Worm (Caenorhabditis elegans): ENCODE data around the gene cup-16.

The cup-16 gene

ce11 chrII:8740326-8740949 is 33.5 kb downstream of the cup-16 start (continued):
- TF ChIP-seq mab-5 (tag; optimal IDR thresholded peaks at IDR 0.05) (no peak), lin-39 (tag; optimal IDR thresholded peaks at IDR 0.05) (no peak)

ce11 chrII:8741277-8741676 is 34.3 kb downstream of the cup-16 start:
- no peak for TF ChIP-seq zag-1 (tag; optimal IDR thresholded peaks at IDR 0.05)
- peak; percentile 42 for TF ChIP-seq fos-1 (tag; optimal IDR thresholded peaks at IDR 0.05)
- no peak for TF ChIP-seq egl-27 (tag; optimal IDR thresholded peaks at IDR 0.05)
- TF ChIP-seq aly-2 (tag; optimal IDR thresholded peaks at IDR 0.05), result no peak
- no peak for TF ChIP-seq alr-1 (tag; optimal IDR thresholded peaks at IDR 0.05)
- TF ChIP-seq elt-1 (tag; optimal IDR thresholded peaks at IDR 0.05), result no peak
- TF ChIP-seq nhr-21 (tag; optimal IDR thresholded peaks at IDR 0.05), result no peak
- TF ChIP-seq lin-13 (GFP tag; optimal IDR thresholded peaks at IDR 0.05), result peak; percentile 1
- TF ChIP-seq ceh-82 (tag; optimal IDR thresholded peaks at IDR 0.05), result no peak
- TF ChIP-seq R02D3.7 (tag; optimal IDR thresholded peaks at IDR 0.05), result no peak
- peak in 1 of 2 experiments; percentile 74 for TF ChIP-seq mdl-1 (tag; optimal IDR thresholded peaks at IDR 0.05)
- TF ChIP-seq sma-3 (GFP tag; optimal IDR thresholded peaks at IDR 0.05), result no peak
- TF ChIP-seq nhr-129 (tag; optimal IDR thresholded peaks at IDR 0.05), result peak; percentile 70
- TF ChIP-seq mab-5 (tag; optimal IDR thresholded peaks at IDR 0.05), result no peak
- TF ChIP-seq nhr-23 (tag; optimal IDR thresholded peaks at IDR 0.05), result no peak
- TF ChIP-seq nhr-6 (tag; optimal IDR thresholded peaks at IDR 0.05), result peak; percentile 29
- TF ChIP-seq ztf-4 (tag; optimal IDR thresholded peaks at IDR 0.05), result peak; percentile 15
- TF ChIP-seq C34F6.9 (tag; optimal IDR thresholded peaks at IDR 0.05), result peak; percentile 26
- TF ChIP-seq nhr-12 (tag; optimal IDR thresholded peaks at IDR 0.05), result no peak
- TF ChIP-seq ama-1 (optimal IDR thresholded peaks at IDR 0.05), result peak; percentile 28
- TF ChIP-seq ztf-11 (tag; optimal IDR thresholded peaks at IDR 0.05), result no peak
- no peak for TF ChIP-seq snpc-4 (tag; optimal IDR thresholded peaks at IDR 0.05)
- peak; percentile 97 for TF ChIP-seq sma-9 (GFP tag; optimal IDR thresholded peaks at IDR 0.05)
- no peak for TF ChIP-seq sma-9 (tag; optimal IDR thresholded peaks at IDR 0.05)
- TF ChIP-seq F13H6.1 (tag; optimal IDR thresholded peaks at IDR 0.05), result peak; percentile 62
- no peak for TF ChIP-seq nhr-11 (tag; optimal IDR thresholded peaks at IDR 0.05)
- no peak for TF ChIP-seq ZK546.5 (tag; optimal IDR thresholded peaks at IDR 0.05)
- peak in 1 of 2 experiments; percentile 48 for TF ChIP-seq lsy-2 (tag; optimal IDR thresholded peaks at IDR 0.05)
- no peak for TF ChIP-seq unc-62 (GFP tag; optimal IDR thresholded peaks at IDR 0.05)

- TF ChIP-seq F13H6.1 (tag; optimal IDR thresholded peaks at IDR 0.05), result peak; percentile 38
- no peak for TF ChIP-seq ztf-1 (GFP tag; conservative IDR thresholded peaks at IDR 0.05)
- TF ChIP-seq dmd-4 (tag; optimal IDR thresholded peaks at IDR 0.05), result no peak
- TF ChIP-seq lsy-2 (tag; optimal IDR thresholded peaks at IDR 0.05), result peak in 1 of 2 experiments; percentile 72
- TF ChIP-seq C34F6.9 (tag; optimal IDR thresholded peaks at IDR 0.05), result peak; percentile 22
- TF ChIP-seq zag-1 (tag; optimal IDR thresholded peaks at IDR 0.05), result no peak
- no peak for TF ChIP-seq skn-1 (tag; optimal IDR thresholded peaks at IDR 0.05)
- TF ChIP-seq nhr-12 (tag; optimal IDR thresholded peaks at IDR 0.05), result no peak
- TF ChIP-seq ama-1 (optimal IDR thresholded peaks at IDR 0.05), result no peak
- no peak for TF ChIP-seq aly-2 (tag; optimal IDR thresholded peaks at IDR 0.05)
- no peak for TF ChIP-seq snpc-4 (tag; optimal IDR thresholded peaks at IDR 0.05)
- TF ChIP-seq fos-1 (tag; optimal IDR thresholded peaks at IDR 0.05), result peak; percentile 18
- TF ChIP-seq ztf-11 (tag; optimal IDR thresholded peaks at IDR 0.05), result no peak
- TF ChIP-seq nhr-237 (tag; optimal IDR thresholded peaks at IDR 0.05), result no peak
- TF ChIP-seq unc-62 (GFP tag; optimal IDR thresholded peaks at IDR 0.05), result no peak
- TF ChIP-seq peb-1 (tag; optimal IDR thresholded peaks at IDR 0.05), result no peak
- no peak for TF ChIP-seq ceh-16 (tag; optimal IDR thresholded peaks at IDR 0.05)
- peak; percentile 98 for TF ChIP-seq sma-9 (GFP tag; optimal IDR thresholded peaks at IDR 0.05)
- no peak for TF ChIP-seq sma-9 (tag; optimal IDR thresholded peaks at IDR 0.05)
- no peak for TF ChIP-seq lin-39 (tag; optimal IDR thresholded peaks at IDR 0.05)
- no peak for TF ChIP-seq unc-55 (GFP tag; optimal IDR thresholded peaks at IDR 0.05)
- TF ChIP-seq nhr-129 (tag; optimal IDR thresholded peaks at IDR 0.05), result peak; percentile 58
- no peak for TF ChIP-seq ceh-82 (tag; optimal IDR thresholded peaks at IDR 0.05)
- TF ChIP-seq unc-39 (tag; optimal IDR thresholded peaks at IDR 0.05), result no peak
- no peak for TF ChIP-seq ZK546.5 (tag; optimal IDR thresholded peaks at IDR 0.05)
- TF ChIP-seq ztf-4 (tag; optimal IDR thresholded peaks at IDR 0.05), result no peak
- no peak for TF ChIP-seq alr-1 (tag; optimal IDR thresholded peaks at IDR 0.05)
- TF ChIP-seq egl-27 (tag; optimal IDR thresholded peaks at IDR 0.05), result peak; percentile 38
- no peak for TF ChIP-seq nhr-77 (tag; optimal IDR thresholded peaks at IDR 0.05)
- TF ChIP-seq nhr-6 (tag; optimal IDR thresholded peaks at IDR 0.05), result peak; percentile 27
- TF ChIP-seq elt-3 (tag; optimal IDR thresholded peaks at IDR 0.05), result no peak
- no peak for TF ChIP-seq R02D3.7 (tag; optimal IDR thresholded peaks at IDR 0.05)
- peak; percentile 14 for TF ChIP-seq lin-13 (GFP tag; optimal IDR thresholded peaks at IDR 0.05)
- peak; percentile 89 to 90 for TF ChIP-seq mdl-1 (tag; optimal IDR thresholded peaks at IDR 0.05)
- peak; percentile 16 for TF ChIP-seq sem-4 (tag; optimal IDR thresholded peaks at IDR 0.05)
- peak; percentile 43 for TF ChIP-seq crh-2 (tag; optimal IDR thresholded peaks at IDR 0.05)
- TF ChIP-seq nhr-21 (tag; optimal IDR thresholded peaks at IDR 0.05), result peak; percentile 95
- TF ChIP-seq nhr-23 (tag; optimal IDR thresholded peaks at IDR 0.05), result no peak
- TF ChIP-seq nhr-25 (tag; optimal IDR thresholded peaks at IDR 0.05), result peak; percentile 95
- peak; percentile 73 for TF ChIP-seq Y55F3AM.14 (GFP tag; optimal IDR thresholded peaks at IDR 0.05)
These were observed 35.3 kb downstream of the cup-16 start for ce11 chrII:8742006-8742847.
